Fruit fly (Drosophila melanogaster) whole organism, prepupa: ENCODE measurements around the gene Pdp1.

Experiments
- CG10631 ChIP-seq: fragments of 200-800 bp; sonication (Bioruptor generic); optimal IDR thresholded peaks from 2 replicates; lab custom pipeline; 2016; ENCODE audit warnings: missing biosample characterization, missing genetic modification characterization
- CG10669 ChIP-seq: fragments of 200-800 bp; sonication (Bioruptor generic); optimal IDR thresholded peaks from 3 replicates; lab custom pipeline; 2018; ENCODE audit warnings: missing biosample characterization, mild to moderate bottlenecking, missing genetic modification characterization, moderate library complexity
- CG11762 ChIP-seq: fragments of 200-800 bp; sonication (Bioruptor generic); optimal IDR thresholded peaks from 3 replicates; lab custom pipeline; 2016; ENCODE audit warnings: missing biosample characterization, missing genetic modification characterization; ENCODE audit not compliant: insufficient read depth
- CG11902 ChIP-seq: fragments of 200-800 bp; sonication (Bioruptor generic); optimal IDR thresholded peaks from 3 replicates; lab custom pipeline; 2016; ENCODE audit warnings: missing biosample characterization, missing genetic modification characterization
- CG15336 ChIP-seq: fragments of 200-800 bp; sonication (Bioruptor generic); IDR thresholded peaks from 2 replicates; pipeline ENCODE4 v1.3.6; 2022; ENCODE audit warnings: missing biosample characterization, missing genetic modification characterization
- CG1621 ChIP-seq: fragments of 200-800 bp; sonication (Bioruptor generic); optimal IDR thresholded peaks from 3 replicates; lab custom pipeline; 2018; ENCODE audit warnings: missing biosample characterization, mild to moderate bottlenecking, missing genetic modification characterization
- CG3032 ChIP-seq: fragments of 200-800 bp; optimal IDR thresholded peaks from 2 replicates; lab custom pipeline; 2019; ENCODE audit warnings: missing biosample characterization, mild to moderate bottlenecking, missing genetic modification characterization, moderate library complexity
- CG31627 ChIP-seq: fragments of 200-800 bp; sonication (Bioruptor generic); optimal IDR thresholded peaks from 3 replicates; lab custom pipeline; 2016; ENCODE audit warnings: missing biosample characterization, missing genetic modification characterization
- CG32006 ChIP-seq: fragments of 200-800 bp; sonication (Bioruptor generic); optimal IDR thresholded peaks from 3 replicates; lab custom pipeline; 2017; ENCODE audit warnings: missing biosample characterization, mild to moderate bottlenecking, missing genetic modification characterization
- CG34406 ChIP-seq: fragments of 200-800 bp; sonication (Bioruptor generic); optimal IDR thresholded peaks from 3 replicates; lab custom pipeline; 2016; ENCODE audit warnings: missing biosample characterization, missing genetic modification characterization
- CG4318 ChIP-seq: fragments of 200-800 bp; sonication (Bioruptor generic); optimal IDR thresholded peaks from 3 replicates; lab custom pipeline; 2017; ENCODE audit warnings: missing biosample characterization, mild to moderate bottlenecking, missing genetic modification characterization
- CG6163 ChIP-seq: fragments of 200-800 bp; sonication (Bioruptor generic); IDR thresholded peaks from 3 replicates; pipeline ENCODE4 v1.3.6; 2022; ENCODE audit warnings: missing biosample characterization, missing genetic modification characterization
- CG6276 ChIP-seq: fragments of 200-800 bp; sonication (Bioruptor generic); optimal IDR thresholded peaks from 2 replicates; lab custom pipeline; 2017; ENCODE audit warnings: missing biosample characterization, mild to moderate bottlenecking, missing genetic modification characterization
- CG6792 ChIP-seq: fragments of 200-800 bp; sonication (Bioruptor generic); optimal IDR thresholded peaks from 3 replicates; lab custom pipeline; 2016; ENCODE audit warnings: missing biosample characterization, missing genetic modification characterization
- CG6854 ChIP-seq: fragments of 200-800 bp; sonication (Bioruptor generic); optimal IDR thresholded peaks from 2 replicates; lab custom pipeline; 2017; ENCODE audit warnings: missing biosample characterization, mild to moderate bottlenecking, missing genetic modification characterization
- CG8119 ChIP-seq: fragments of 200-800 bp; sonication (Bioruptor generic); IDR thresholded peaks from 3 replicates; pipeline ENCODE4 v1.3.6; 2022; ENCODE audit warnings: missing biosample characterization, missing genetic modification characterization
- CG8632 ChIP-seq: fragments of 200-800 bp; sonication (Bioruptor generic); optimal IDR thresholded peaks from 3 replicates; lab custom pipeline; 2016; ENCODE audit warnings: missing biosample characterization, missing genetic modification characterization
- CG9139 ChIP-seq: fragments of 200-800 bp; sonication (Bioruptor generic); optimal IDR thresholded peaks from 3 replicates; lab custom pipeline; 2017; ENCODE audit warnings: missing biosample characterization, mild to moderate bottlenecking, missing genetic modification characterization
- Eip78C ChIP-seq: fragments of 200-800 bp; sonication (Bioruptor generic); peaks from one replicate; lab custom pipeline; 2016; ENCODE audit warnings: missing biosample characterization, missing genetic modification characterization
- Ets96B ChIP-seq: fragments of 200-800 bp; optimal IDR thresholded peaks from 2 replicates; lab custom pipeline; 2019; ENCODE audit warnings: missing biosample characterization, mild to moderate bottlenecking, missing genetic modification characterization, moderate library complexity
- Gug ChIP-seq: fragments of 200-800 bp; sonication (Bioruptor generic); IDR thresholded peaks from 2 replicates; pipeline ENCODE4 v1.3.6; 2022; ENCODE audit warnings: missing biosample characterization, missing genetic modification characterization
- Hr39 ChIP-seq: fragments of 200-800 bp; sonication (Bioruptor generic); optimal IDR thresholded peaks from 2 replicates; lab custom pipeline; 2016; ENCODE audit warnings: missing biosample characterization, missing genetic modification characterization
- Hr4 ChIP-seq: fragments of 200-800 bp; sonication (Bioruptor generic); optimal IDR thresholded peaks from 3 replicates; lab custom pipeline; 2016; ENCODE audit warnings: missing biosample characterization, missing genetic modification characterization
- Met ChIP-seq: fragments of 200-800 bp; sonication (Bioruptor generic); optimal IDR thresholded peaks from 3 replicates; lab custom pipeline; 2016; ENCODE audit warnings: missing biosample characterization, missing genetic modification characterization
- OdsH ChIP-seq: fragments of 200-800 bp; sonication (Bioruptor generic); optimal IDR thresholded peaks from 3 replicates; lab custom pipeline; 2016; ENCODE audit warnings: missing biosample characterization, missing genetic modification characterization
- Smox ChIP-seq: fragments of 200-800 bp; sonication (Bioruptor generic); optimal IDR thresholded peaks from 3 replicates; lab custom pipeline; 2016; ENCODE audit warnings: missing biosample characterization, missing genetic modification characterization
- Sox102F ChIP-seq: fragments of 200-800 bp; sonication (Bioruptor generic); optimal IDR thresholded peaks from 2 replicates; lab custom pipeline; 2016; ENCODE audit warnings: missing biosample characterization, mild to moderate bottlenecking, missing genetic modification characterization
- Sox14 ChIP-seq: fragments of 200-800 bp; sonication (Bioruptor generic); optimal IDR thresholded peaks from 3 replicates; lab custom pipeline; 2016; ENCODE audit warnings: missing biosample characterization, missing genetic modification characterization
- Sox15 ChIP-seq: fragments of 200-800 bp; sonication (Bioruptor generic); optimal IDR thresholded peaks from 3 replicates; lab custom pipeline; 2016; ENCODE audit warnings: missing biosample characterization, missing genetic modification characterization
- achi ChIP-seq: fragments of 200-800 bp; sonication (Bioruptor generic); optimal IDR thresholded peaks from 3 replicates; lab custom pipeline; 2016; ENCODE audit warnings: missing biosample characterization, missing genetic modification characterization
- acj6 ChIP-seq: fragments of 200-800 bp; sonication (Bioruptor generic); optimal IDR thresholded peaks from 3 replicates; lab custom pipeline; 2016; ENCODE audit warnings: missing biosample characterization, missing genetic modification characterization
- cyc ChIP-seq: fragments of 200-800 bp; sonication (Bioruptor generic); optimal IDR thresholded peaks from 3 replicates; lab custom pipeline; 2016; ENCODE audit warnings: missing biosample characterization, missing genetic modification characterization
- dac ChIP-seq: fragments of 200-800 bp; sonication (Bioruptor generic); optimal IDR thresholded peaks from 2 replicates; lab custom pipeline; 2017; ENCODE audit warnings: missing biosample characterization, mild to moderate bottlenecking, missing genetic modification characterization
- dsx ChIP-seq: fragments of 200-800 bp; optimal IDR thresholded peaks from 3 replicates; lab custom pipeline; 2019; ENCODE audit warnings: missing biosample characterization, mild to moderate bottlenecking, missing genetic modification characterization, moderate library complexity; ENCODE audit not compliant: poor library complexity, severe bottlenecking
- eg ChIP-seq: fragments of 200-800 bp; sonication (Bioruptor generic); IDR thresholded peaks from 3 replicates; pipeline ENCODE4 v1.3.6; 2022; ENCODE audit warnings: missing biosample characterization, missing genetic modification characterization
- fd85E ChIP-seq: fragments of 200-800 bp; sonication (Bioruptor generic); optimal IDR thresholded peaks from 3 replicates; lab custom pipeline; 2016; ENCODE audit warnings: missing biosample characterization, missing genetic modification characterization
- fkh ChIP-seq: fragments of 200-800 bp; sonication (Bioruptor generic); optimal IDR thresholded peaks from 3 replicates; lab custom pipeline; 2017; ENCODE audit warnings: missing biosample characterization, mild to moderate bottlenecking, missing genetic modification characterization, moderate library complexity
- lz ChIP-seq: fragments of 200-800 bp; sonication (Bioruptor generic); optimal IDR thresholded peaks from 3 replicates; lab custom pipeline; 2016; ENCODE audit warnings: missing biosample characterization, missing genetic modification characterization
- net ChIP-seq: fragments of 200-800 bp; sonication (Bioruptor generic); optimal IDR thresholded peaks from 3 replicates; lab custom pipeline; 2016; ENCODE audit warnings: missing biosample characterization, missing genetic modification characterization
- pdm3 ChIP-seq: fragments of 200-800 bp; sonication (Bioruptor generic); optimal IDR thresholded peaks from 3 replicates; lab custom pipeline; 2016; ENCODE audit warnings: missing biosample characterization, missing genetic modification characterization
- ss ChIP-seq, 2 experiments: fragments of 200-800 bp; sonication (Bioruptor generic); optimal IDR thresholded peaks; 2 replicates in 1 of 2; 3 replicates in 1 of 2; lab custom pipeline; 2017 to 2018; ENCODE audit warnings: mild to moderate bottlenecking in 2 of 2, missing biosample characterization in 2 of 2, missing genetic modification characterization in 2 of 2, moderate library complexity in 1 of 2
- svp ChIP-seq: fragments of 200-800 bp; sonication (Bioruptor generic); peaks from one replicate; lab custom pipeline; 2016; ENCODE audit warnings: missing biosample characterization, missing genetic modification characterization
- topi ChIP-seq: fragments of 200-800 bp; sonication (Bioruptor generic); optimal IDR thresholded peaks from 3 replicates; lab custom pipeline; 2016; ENCODE audit warnings: missing biosample characterization, missing genetic modification characterization
- vri ChIP-seq: fragments of 200-800 bp; sonication (Bioruptor generic); optimal IDR thresholded peaks from 3 replicates; lab custom pipeline; 2016; ENCODE audit warnings: missing biosample characterization, mild to moderate bottlenecking, missing genetic modification characterization

Pdp1 gene

DNA sequence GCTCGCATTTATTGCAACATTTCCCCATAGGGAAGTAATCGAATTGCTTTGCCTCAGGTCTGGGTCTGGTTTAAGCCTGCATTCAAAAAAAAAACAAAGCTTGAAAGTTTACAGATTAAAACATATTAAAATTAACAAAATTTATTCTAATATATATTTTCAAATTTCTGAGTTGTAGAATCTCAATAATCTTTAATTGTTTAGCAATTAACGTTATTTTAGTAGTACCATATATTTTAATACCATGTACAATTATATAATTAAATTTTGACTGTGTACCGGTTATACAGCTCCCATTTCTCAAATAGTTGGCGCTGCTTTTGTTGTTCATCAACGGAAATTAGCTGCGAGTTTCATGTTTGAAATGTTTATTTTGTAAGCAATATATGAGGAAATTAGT lies 56.2 kb downstream of the Pdp1 start:
- TF ChIP-seq Eip78C (GFP tag; lab: Kevin White, UChicago) (peak; percentile 67), Hr39 (GFP tag; lab: Kevin White, UChicago) (no peak), svp (no peak), CG10669 (GFP tag; lab: Kevin White, UChicago) (no peak), acj6 (GFP tag; lab: Kevin White, UChicago) (no peak), CG1621 (tag; lab: Kevin White, UChicago) (no peak), CG10631 (no peak), CG8119 (GFP tag; lab: Robert Waterston, UW) (peak; percentile 62; the same call in 2 of the 3 replicates), fkh (no peak), Sox102F (GFP tag; lab: Kevin White, UChicago) (no peak), lz (GFP tag; lab: Kevin White, UChicago) (no peak), Hr4 (GFP tag; lab: Kevin White, UChicago) (peak; percentile 63), CG31627 (GFP tag; lab: Kevin White, UChicago) (no peak), CG32006 (GFP tag; lab: Kevin White, UChicago) (peak; percentile 24), net (GFP tag; lab: Kevin White, UChicago) (no peak)

- no peak for TF ChIP-seq CG9139 (GFP tag; lab: Kevin White, UChicago)
- peak; percentile 34 for TF ChIP-seq vri (GFP tag; lab: Kevin White, UChicago)
Measured at dm6 chr3L:7810426-7810825, 56.7 kb downstream of the Pdp1 start.

DNA sequence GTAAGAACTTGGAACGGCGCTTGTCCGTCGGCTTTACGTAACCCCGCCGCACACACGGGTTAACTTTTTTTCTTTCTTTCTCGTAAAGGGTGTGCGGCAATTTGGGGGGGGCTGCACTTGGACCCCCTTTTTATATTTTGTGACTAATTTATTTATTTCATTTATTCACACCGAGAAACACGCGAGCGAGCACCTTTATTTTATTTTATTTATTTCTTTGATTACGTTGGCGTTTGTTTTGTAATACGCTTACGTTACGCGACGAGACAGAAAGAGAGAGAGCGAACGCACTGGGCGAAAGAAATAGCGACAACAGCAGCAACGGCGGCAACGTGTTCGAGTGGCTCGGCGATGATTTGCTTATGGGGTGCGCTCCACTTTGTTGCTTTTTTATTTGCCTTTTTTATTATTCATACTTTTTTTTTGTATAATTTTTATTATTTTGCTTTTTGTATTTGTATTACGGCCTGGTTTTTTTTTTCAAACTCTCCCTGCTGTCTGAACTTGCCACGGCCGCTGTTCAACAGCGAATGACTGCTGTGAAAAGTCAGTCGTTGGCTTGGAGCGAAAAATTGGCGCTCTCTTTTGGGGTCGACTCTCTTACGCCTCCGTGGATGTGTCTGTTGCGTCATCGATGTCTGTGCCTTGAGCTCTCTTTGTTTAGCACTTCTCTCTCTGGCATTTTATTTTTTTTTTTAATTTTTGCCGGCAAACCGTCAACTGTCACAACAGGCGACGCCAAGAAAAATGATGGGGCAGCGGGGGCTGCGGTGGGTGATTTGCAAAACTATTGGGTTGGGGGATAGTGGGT lies 57.7 kb downstream of the Pdp1 start, which contains the start of gene CG32369:
TSS of gene CG32369 (minus strand) at position 537 of the 811 bp plus-strand sequence.
- TF ChIP-seq Met (peak; percentile 73), dsx (GFP tag; lab: Kevin White, UChicago) (peak; percentile 71), CG11762 (GFP tag; lab: Kevin White, UChicago) (peak; percentile 74), CG3032 (tag; lab: Kevin White, UChicago) (peak; percentile 63), CG6163 (peak; percentile 95), CG6854 (GFP tag; lab: Kevin White, UChicago) (peak; percentile 84), vri (GFP tag; lab: Kevin White, UChicago) (peak; percentile 99), dac (GFP tag; lab: Kevin White, UChicago) (peak; percentile 64), Sox14 (GFP tag; lab: Kevin White, UChicago) (peak; percentile 82), pdm3 (peak; percentile 81), CG11902 (GFP tag; lab: Kevin White, UChicago) (no peak), Gug (GFP tag; lab: Robert Waterston, UW) (peak; percentile 75; the same call in 1 of the 2 replicates), fd85E (GFP tag; lab: Kevin White, UChicago) (peak; percentile 63), CG10631 (peak; percentile 62), Ets96B (tag; lab: Kevin White, UChicago) (peak; percentile 60), CG34406 (peak; percentile 78), topi (GFP tag; lab: Kevin White, UChicago) (peak; percentile 60), CG31627 (GFP tag; lab: Kevin White, UChicago) (peak; percentile 45), CG8632 (GFP tag; lab: Kevin White, UChicago) (peak; percentile 69), CG15336 (GFP tag; lab: Robert Waterston, UW) (peak; percentile 87), Hr39 (GFP tag; lab: Kevin White, UChicago) (no peak), Smox (GFP tag; lab: Kevin White, UChicago) (peak; percentile 71), lz (GFP tag; lab: Kevin White, UChicago) (peak; percentile 62), acj6 (GFP tag; lab: Kevin White, UChicago) (peak; percentile 52), fkh (peak; percentile 76), CG6276 (GFP tag; lab: Kevin White, UChicago) (peak; percentile 92), CG4318 (GFP tag; lab: Kevin White, UChicago) (peak; percentile 27), eg (GFP tag; lab: Robert Waterston, UW) (peak; percentile 96), OdsH (GFP tag; lab: Kevin White, UChicago) (peak; percentile 72), Eip78C (GFP tag; lab: Kevin White, UChicago) (peak; percentile 87), cyc (GFP tag; lab: Kevin White, UChicago) (peak; percentile 38), CG6792 (GFP tag; lab: Kevin White, UChicago) (peak; percentile 50), CG32006 (GFP tag; lab: Kevin White, UChicago) (peak; percentile 86), CG10669 (GFP tag; lab: Kevin White, UChicago) (peak; percentile 70), Sox15 (GFP tag; lab: Kevin White, UChicago) (no peak), Sox102F (GFP tag; lab: Kevin White, UChicago) (peak; percentile 80), achi (GFP tag; lab: Kevin White, UChicago) (peak; percentile 81), ss (GFP tag; optimal IDR thresholded peaks at IDR 0.05; lab: Kevin White, UChicago) (peak; percentile 92 to 95), CG9139 (GFP tag; lab: Kevin White, UChicago) (peak; percentile 85)
